Fruit fly (Drosophila melanogaster) whole organism, embryonic: ENCODE data around the gene CG1764.

Experiments
- CG10321 ChIP-seq: fragments of 200-800 bp; sonication (Bioruptor generic); IDR thresholded peaks from 2 replicates; pipeline ENCODE4 v1.3.6; 2022; ENCODE audit warnings: missing biosample characterization, missing genetic modification characterization
- CG11696 ChIP-seq: fragments of 200-800 bp; sonication (Bioruptor generic); IDR thresholded peaks from 2 replicates; pipeline ENCODE4 v1.3.6; 2022; ENCODE audit warnings: missing biosample characterization, missing genetic modification characterization
- CG12071 ChIP-seq: fragments of 200-800 bp; sonication (Bioruptor generic); optimal IDR thresholded peaks from 3 replicates; lab custom pipeline; 2018; ENCODE audit warnings: missing biosample characterization, mild to moderate bottlenecking, missing genetic modification characterization
- CG12942 ChIP-seq: fragments of 200-800 bp; sonication (Bioruptor generic); optimal IDR thresholded peaks from 3 replicates; lab custom pipeline; 2016; ENCODE audit warnings: missing biosample characterization, missing genetic modification characterization
- CG13123 ChIP-seq: fragments of 200-800 bp; sonication (Bioruptor generic); optimal IDR thresholded peaks from 2 replicates; lab custom pipeline; 2016; ENCODE audit warnings: missing biosample characterization, missing genetic modification characterization
- CG13287 ChIP-seq: fragments of 200-800 bp; sonication (Bioruptor generic); IDR thresholded peaks from 2 replicates; pipeline ENCODE4 v1.3.6; 2022; ENCODE audit warnings: missing biosample characterization, missing genetic modification characterization; ENCODE audit not compliant: partially characterized antibody
- CG14014 ChIP-seq: fragments of 200-800 bp; sonication (Bioruptor generic); IDR thresholded peaks from 2 replicates; pipeline ENCODE4 v1.3.6; 2022; ENCODE audit warnings: missing biosample characterization, missing genetic modification characterization
- CG14710 ChIP-seq: fragments of 200-800 bp; sonication (Bioruptor generic); optimal IDR thresholded peaks from 3 replicates; lab custom pipeline; 2019; ENCODE audit warnings: missing biosample characterization, mild to moderate bottlenecking, missing genetic modification characterization, moderate library complexity
- CG15269 ChIP-seq: fragments of 200-800 bp; sonication (Bioruptor generic); optimal IDR thresholded peaks from 2 replicates; lab custom pipeline; 2018; ENCODE audit warnings: missing biosample characterization, mild to moderate bottlenecking, missing genetic modification characterization, moderate library complexity
- CG15514 ChIP-seq: fragments of 200-800 bp; sonication (Bioruptor generic); optimal IDR thresholded peaks from 3 replicates; lab custom pipeline; 2017; ENCODE audit warnings: missing biosample characterization, missing genetic modification characterization, mild to moderate bottlenecking, moderate library complexity, missing genetic modification reagents
- CG17829 ChIP-seq: fragments of 200-800 bp; optimal IDR thresholded peaks from 2 replicates; lab custom pipeline; 2019; ENCODE audit warnings: missing biosample characterization, mild to moderate bottlenecking, missing genetic modification characterization, moderate library complexity
- CG17912 ChIP-seq: fragments of 200-800 bp; sonication (Bioruptor generic); optimal IDR thresholded peaks from 2 replicates; lab custom pipeline; 2018; ENCODE audit warnings: missing biosample characterization, mild to moderate bottlenecking, missing genetic modification characterization
- CG18476 ChIP-seq: fragments of 200-800 bp; sonication (Bioruptor generic); optimal IDR thresholded peaks from 2 replicates; lab custom pipeline; 2016; ENCODE audit warnings: missing biosample characterization, mild to moderate bottlenecking, missing genetic modification characterization
- CG31224 ChIP-seq: fragments of 200-800 bp; sonication (Bioruptor generic); IDR thresholded peaks from 2 replicates; pipeline ENCODE4 v1.3.6; 2022; ENCODE audit warnings: missing biosample characterization, missing genetic modification characterization
- CG34422 ChIP-seq: fragments of 200-800 bp; sonication (Bioruptor generic); IDR thresholded peaks from 3 replicates; pipeline ENCODE4 v1.3.6; 2022; ENCODE audit warnings: missing biosample characterization, missing genetic modification characterization
- CG8924 ChIP-seq: fragments of 200-800 bp; optimal IDR thresholded peaks from 3 replicates; lab custom pipeline; 2019; ENCODE audit warnings: missing biosample characterization, mild to moderate bottlenecking, missing genetic modification characterization, moderate library complexity
- CG9215 ChIP-seq: fragments of 200-800 bp; sonication (Bioruptor generic); IDR thresholded peaks from 2 replicates; pipeline ENCODE4 v1.3.6; 2022; ENCODE audit warnings: missing biosample characterization, missing genetic modification characterization
- D19B ChIP-seq: fragments of 200-800 bp; sonication (Bioruptor generic); optimal IDR thresholded peaks from 2 replicates; lab custom pipeline; 2017; ENCODE audit warnings: missing biosample characterization, mild to moderate bottlenecking, missing genetic modification characterization
- Ets97D ChIP-seq: fragments of 200-800 bp; sonication (Bioruptor generic); optimal IDR thresholded peaks from 3 replicates; lab custom pipeline; 2016; ENCODE audit warnings: missing biosample characterization, missing genetic modification characterization
- HLH4C ChIP-seq: fragments of 200-800 bp; sonication (Bioruptor generic); IDR thresholded peaks from 3 replicates; pipeline ENCODE4 v1.3.6; 2022; ENCODE audit warnings: missing biosample characterization, missing genetic modification characterization; ENCODE audit not compliant: partially characterized antibody
- HLHmδ ChIP-seq: fragments of 200-800 bp; sonication (Bioruptor generic); optimal IDR thresholded peaks from 2 replicates; lab custom pipeline; 2018; ENCODE audit warnings: missing biosample characterization, mild to moderate bottlenecking, missing genetic modification characterization, moderate library complexity
- Hr78 ChIP-seq, 2 experiments: fragments of 200-800 bp in 1 of 2; fragments of >200 bp in 1 of 2; sonication (Bioruptor generic) in 1 of 2; optimal IDR thresholded peaks; 2 replicates each; lab custom pipeline; 2017 to 2019; ENCODE audit warnings: missing biosample characterization in 2 of 2, missing genetic modification characterization in 2 of 2, mild to moderate bottlenecking in 1 of 2, moderate library complexity in 1 of 2
- MESR4 ChIP-seq: fragments of 200-800 bp; sonication (Bioruptor generic); optimal IDR thresholded peaks from 2 replicates; lab custom pipeline; 2018; ENCODE audit warnings: missing biosample characterization, mild to moderate bottlenecking, missing genetic modification characterization, moderate library complexity
- Med ChIP-seq: fragments of 200-800 bp; sonication (Bioruptor generic); peaks from one replicate; lab custom pipeline; 2016; ENCODE audit warnings: missing biosample characterization, missing genetic modification characterization, mild to moderate bottlenecking, inconsistent platforms, moderate library complexity
- Meics ChIP-seq: fragments of 200-800 bp; sonication (Bioruptor generic); optimal IDR thresholded peaks from 2 replicates; lab custom pipeline; 2017; ENCODE audit warnings: missing biosample characterization, mild to moderate bottlenecking, missing genetic modification characterization
- Neu2 ChIP-seq: fragments of 200-800 bp; sonication (Bioruptor generic); optimal IDR thresholded peaks from 3 replicates; lab custom pipeline; 2016; ENCODE audit warnings: missing biosample characterization, missing genetic modification characterization, borderline replicate concordance
- Nf-YA ChIP-seq: fragments of 200-800 bp; sonication (Bioruptor generic); IDR thresholded peaks from 2 replicates; pipeline ENCODE4 v1.3.6; 2022; ENCODE audit warnings: missing biosample characterization, missing genetic modification characterization
- Nf-YC ChIP-seq: fragments of 200-800 bp; optimal IDR thresholded peaks from 3 replicates; lab custom pipeline; 2019; ENCODE audit warnings: missing biosample characterization, mild to moderate bottlenecking, missing genetic modification characterization, moderate library complexity
- NfI ChIP-seq: fragments of 200-800 bp; sonication (Bioruptor generic); optimal IDR thresholded peaks from 3 replicates; lab custom pipeline; 2018; ENCODE audit warnings: missing biosample characterization, mild to moderate bottlenecking, missing genetic modification characterization, moderate library complexity
- Sry-β ChIP-seq: fragments of 200-800 bp; sonication (Bioruptor generic); optimal IDR thresholded peaks from 2 replicates; lab custom pipeline; 2018; ENCODE audit warnings: missing biosample characterization, mild to moderate bottlenecking, missing genetic modification characterization, moderate library complexity
- Tbp ChIP-seq: fragments of >200 bp; optimal IDR thresholded peaks from 2 replicates; lab custom pipeline; 2018; ENCODE audit warnings: missing biosample characterization, missing genetic modification characterization
- cg ChIP-seq: fragments of 200-800 bp; sonication (Bioruptor generic); optimal IDR thresholded peaks from 3 replicates; lab custom pipeline; 2019; ENCODE audit warnings: missing biosample characterization, mild to moderate bottlenecking, missing genetic modification characterization, moderate library complexity
- chinmo ChIP-seq: fragments of 200-800 bp; sonication (Bioruptor generic); IDR thresholded peaks from 4 replicates; pipeline ENCODE4 v1.3.6; 2022; ENCODE audit warnings: missing biosample characterization, missing genetic modification characterization; ENCODE audit not compliant: partially characterized antibody
- crc ChIP-seq: fragments of 200-800 bp; sonication (Bioruptor generic); optimal IDR thresholded peaks from 2 replicates; lab custom pipeline; 2016; ENCODE audit warnings: missing biosample characterization, missing genetic modification characterization
- dimm ChIP-seq: fragments of 200-800 bp; sonication (Bioruptor generic); IDR thresholded peaks from 2 replicates; pipeline ENCODE4 v1.3.6; 2022; ENCODE audit warnings: missing biosample characterization, missing genetic modification characterization
- eyg ChIP-seq: fragments of 200-800 bp; sonication (Bioruptor generic); optimal IDR thresholded peaks from 3 replicates; lab custom pipeline; 2016; ENCODE audit warnings: missing biosample characterization, missing genetic modification characterization
- fd3F ChIP-seq: fragments of 200-800 bp; sonication (Bioruptor generic); optimal IDR thresholded peaks from 2 replicates; lab custom pipeline; 2018; ENCODE audit warnings: missing biosample characterization, mild to moderate bottlenecking, missing genetic modification characterization, moderate library complexity
- gsb ChIP-seq: fragments of 200-800 bp; sonication (Bioruptor generic); IDR thresholded peaks from 2 replicates; pipeline ENCODE4 v1.3.6; 2022; ENCODE audit warnings: missing biosample characterization, missing genetic modification characterization
- lilli ChIP-seq: fragments of 200-800 bp; sonication (Bioruptor generic); optimal IDR thresholded peaks from 3 replicates; lab custom pipeline; 2016; ENCODE audit warnings: missing biosample characterization, missing genetic modification characterization
- mirr ChIP-seq: fragments of 200-800 bp; sonication (Bioruptor generic); optimal IDR thresholded peaks from 3 replicates; lab custom pipeline; 2018; ENCODE audit warnings: missing biosample characterization, mild to moderate bottlenecking, missing genetic modification characterization
- psq ChIP-seq: fragments of 200-800 bp; sonication (Bioruptor generic); optimal IDR thresholded peaks from 2 replicates; lab custom pipeline; 2017; ENCODE audit warnings: missing biosample characterization, missing genetic modification characterization
- ranshi ChIP-seq: fragments of 200-800 bp; sonication (Bioruptor generic); IDR thresholded peaks from 2 replicates; pipeline ENCODE4 v1.3.6; 2022; ENCODE audit warnings: missing biosample characterization, missing genetic modification characterization
- sd ChIP-seq: fragments of 200-800 bp; sonication (Bioruptor generic); optimal IDR thresholded peaks from 3 replicates; lab custom pipeline; 2018; ENCODE audit warnings: missing biosample characterization, mild to moderate bottlenecking, missing genetic modification characterization, moderate library complexity
- slou ChIP-seq: fragments of 200-800 bp; sonication (Bioruptor generic); optimal IDR thresholded peaks from 3 replicates; lab custom pipeline; 2016; ENCODE audit warnings: missing biosample characterization, missing genetic modification characterization
- sr ChIP-seq: fragments of 200-800 bp; sonication (Bioruptor generic); IDR thresholded peaks from 3 replicates; pipeline ENCODE4 v1.3.6; 2022; ENCODE audit warnings: missing biosample characterization, missing genetic modification characterization
- tin ChIP-seq: fragments of 200-800 bp; sonication (Bioruptor generic); optimal IDR thresholded peaks from 3 replicates; lab custom pipeline; 2016; ENCODE audit warnings: missing biosample characterization, missing genetic modification characterization
- tio ChIP-seq: fragments of 200-800 bp; sonication (Bioruptor generic); optimal IDR thresholded peaks from 2 replicates; lab custom pipeline; 2017; ENCODE audit warnings: missing biosample characterization, missing genetic modification characterization, inconsistent platforms
- tna ChIP-seq: fragments of 200-800 bp; sonication (Bioruptor generic); IDR thresholded peaks from 2 replicates; pipeline ENCODE4 v1.3.6; 2022; ENCODE audit warnings: missing biosample characterization, missing genetic modification characterization; ENCODE audit not compliant: partially characterized antibody
- toy ChIP-seq: fragments of 200-800 bp; sonication (Bioruptor generic); IDR thresholded peaks from 2 replicates; pipeline ENCODE4 v1.3.6; 2022; ENCODE audit warnings: missing biosample characterization, missing genetic modification characterization
- vvl ChIP-seq: fragments of 200-800 bp; sonication (Bioruptor generic); IDR thresholded peaks from 2 replicates; pipeline ENCODE4 v1.3.6; 2022; ENCODE audit warnings: missing biosample characterization, missing genetic modification characterization

The CG1764 gene

DNA sequence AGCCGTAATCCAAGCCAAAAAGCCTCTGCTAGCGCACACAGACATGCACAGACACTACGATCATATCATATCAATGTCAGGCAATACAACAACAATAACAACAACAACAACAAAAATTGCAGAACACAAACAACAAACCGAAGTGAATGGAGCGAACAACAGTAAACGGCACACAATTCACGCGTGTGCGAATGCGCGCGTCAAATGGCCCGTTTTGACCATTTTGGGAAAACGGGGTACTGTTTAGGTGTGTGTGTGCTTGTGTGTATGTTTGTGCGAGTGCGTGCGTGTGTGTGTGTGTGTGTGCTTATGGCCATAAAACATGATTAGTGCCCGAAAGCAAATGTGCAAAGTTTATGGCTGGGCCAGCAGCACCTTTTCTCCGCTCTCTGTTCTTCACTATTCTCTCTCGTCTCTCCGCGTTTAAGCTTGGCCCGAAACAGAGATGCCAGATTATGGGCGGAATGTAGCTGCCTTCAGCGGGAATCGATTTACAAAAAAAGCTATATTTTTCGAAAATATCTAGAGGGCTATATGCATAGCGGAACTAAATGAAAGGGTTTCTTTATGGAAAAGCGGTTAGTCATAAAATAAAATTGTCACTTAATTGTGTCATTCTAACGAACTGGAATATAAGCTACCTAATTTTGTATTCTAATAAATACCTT is 1.2 kb downstream of the CG1764 start (continued):
- TF ChIP-seq CG8924 (no peak), mirr (GFP tag; lab: Kevin White, UChicago) (peak; percentile 21), fd3F (GFP tag; lab: Kevin White, UChicago) (no peak), NfI (GFP tag; lab: Kevin White, UChicago) (no peak), CG15514 (GFP tag; lab: Kevin White, UChicago) (no peak), tin (GFP tag; lab: Kevin White, UChicago) (no peak), CG31224 (GFP tag; lab: Robert Waterston, UW) (no peak), psq (GFP tag; lab: Kevin White, UChicago) (no peak), HLH4C (GFP tag; lab: Robert Waterston, UW) (no peak), Ets97D (GFP tag; lab: Kevin White, UChicago) (no peak), Nf-YA (no peak), CG13123 (GFP tag; lab: Kevin White, UChicago) (no peak), D19B (no peak), CG34422 (GFP tag; lab: Robert Waterston, UW) (no peak), toy (GFP tag; lab: Robert Waterston, UW) (no peak), cg (GFP tag; lab: Kevin White, UChicago) (peak; percentile 69), Meics (GFP tag; lab: Kevin White, UChicago) (no peak), Med (no peak), Nf-YC (tag; lab: Kevin White, UChicago) (no peak), CG14014 (no peak), HLHmδ (GFP tag; lab: Kevin White, UChicago) (no peak), slou (no peak), lilli (no peak), CG11696 (no peak), CG9215 (GFP tag; lab: Robert Waterston, UW) (no peak), CG12071 (GFP tag; lab: Kevin White, UChicago) (no peak), Neu2 (GFP tag; lab: Kevin White, UChicago) (no peak), CG17829 (tag; lab: Kevin White, UChicago) (no peak), Tbp (GFP tag; lab: Kevin White, UChicago) (no peak), CG14710 (no peak), Hr78 (GFP tag; optimal IDR thresholded peaks at IDR 0.05; lab: Kevin White, UChicago) (peak in 1 of 2 experiments; percentile 21), CG12942 (no peak), CG10321 (GFP tag; lab: Robert Waterston, UW) (no peak), MESR4 (no peak), CG18476 (GFP tag; lab: Kevin White, UChicago) (no peak), chinmo (GFP tag; lab: Robert Waterston, UW) (peak; percentile 98), vvl (GFP tag; lab: Robert Waterston, UW) (0 out of 2 replicates have a peak, but pooled peaks have one; percentile 8), sd (tag; lab: Kevin White, UChicago) (peak; percentile 37), tna (GFP tag; lab: Robert Waterston, UW) (no peak), dimm (GFP tag; lab: Robert Waterston, UW) (no peak), Sry-β (GFP tag; lab: Kevin White, UChicago) (peak; percentile 80), gsb (GFP tag; lab: Robert Waterston, UW) (no peak), crc (GFP tag; lab: Kevin White, UChicago) (no peak), CG15269 (tag; lab: Kevin White, UChicago) (peak; percentile 56), CG13287 (GFP tag; lab: Robert Waterston, UW) (no peak; the same call in 1 of the 2 replicates), tio (GFP tag; lab: Kevin White, UChicago) (no peak), sr (GFP tag; lab: Robert Waterston, UW) (no peak), eyg (GFP tag; lab: Kevin White, UChicago) (no peak), ranshi (GFP tag; lab: Robert Waterston, UW) (no peak), CG17912 (GFP tag; lab: Kevin White, UChicago) (no peak)
